Worm (Caenorhabditis elegans): Measurements from ENCODE around the gene Y38H6C.20.
A peak's percentile ranks its signal among the peaks of the same experiment; 100 is the strongest.

Y38H6C.20 gene

ce11 chrV:20561795-20562194 is 10.8 kb upstream of the Y38H6C.20 start, which contains the start of gene F26F2.1:
TSS of gene F26F2.1 (minus strand) at chrV:20561895.
- TF ChIP-seq nfyb-1 (GFP tag; IDR thresholded peaks at IDR 0.05) (no peak), dox-1 (GFP tag; IDR thresholded peaks at IDR 0.05) (no peak), madf-8 (GFP tag; conservative IDR thresholded peaks at IDR 0.05) (no peak), F22D6.2 (tag; optimal IDR thresholded peaks at IDR 0.05) (no peak), bed-2 (GFP tag; IDR thresholded peaks at IDR 0.05) (no peak), athp-1 (tag; optimal IDR thresholded peaks at IDR 0.05) (no peak), hrde-1 (tag; optimal IDR thresholded peaks at IDR 0.05; ENCODE audit: borderline replicate concordance) (no peak), Y79H2A.3 (GFP tag; conservative IDR thresholded peaks at IDR 0.05) (no peak), nhr-179 (tag; optimal IDR thresholded peaks at IDR 0.05) (no peak), ceh-100 (GFP tag; IDR thresholded peaks at IDR 0.05) (no peak), F37B4.10 (GFP tag; IDR thresholded peaks at IDR 0.05) (no peak)

ce11 chrV:20558270-20558669 is 7.3 kb upstream of the Y38H6C.20 start, which contains the start of gene abf-4:
TSS of gene abf-4 (minus strand) at chrV:20558370.
- TF ChIP-seq him-1 (tag; optimal IDR thresholded peaks at IDR 0.05) (no peak), sptf-2 (GFP tag; optimal IDR thresholded peaks at IDR 0.05) (no peak), fkh-3 (tag; optimal IDR thresholded peaks at IDR 0.05) (no peak), hmg-1.2 (GFP tag; IDR thresholded peaks at IDR 0.05) (no peak), atf-7 (tag; optimal IDR thresholded peaks at IDR 0.05) (no peak), dpl-1 (GFP tag; optimal IDR thresholded peaks at IDR 0.05) (no peak)

- no peak for TF ChIP-seq B0035.1 (tag; optimal IDR thresholded peaks at IDR 0.05)
- TF ChIP-seq nhr-80 (tag; optimal IDR thresholded peaks at IDR 0.05): peak; percentile 2
- TF ChIP-seq sptf-2 (GFP tag; optimal IDR thresholded peaks at IDR 0.05): no peak
These were observed 5.3 kb upstream of the Y38H6C.20 start, which contains the start of gene Y38H6C.23 for ce11 chrV:20556260-20556659. TSS of gene Y38H6C.23 (minus strand) at chrV:20556360.

ce11 chrV:20555120-20555519 is 4.1 kb upstream of the Y38H6C.20 start, which contains the start of gene Y38H6C.21:
TSS of gene Y38H6C.21 (minus strand) at chrV:20555267.
- TF ChIP-seq attf-5 (GFP tag; optimal IDR thresholded peaks at IDR 0.05): no peak
- peak; percentile 24 for TF ChIP-seq nhr-80 (tag; optimal IDR thresholded peaks at IDR 0.05)

ce11 chrV:20552971-20553370 is 2.0 kb upstream of the Y38H6C.20 start, which contains the start of gene vmo-1:
TSS of gene vmo-1 (minus strand) at chrV:20553071.
- no peak for TF ChIP-seq ceh-27 (GFP tag; optimal IDR thresholded peaks at IDR 0.05)
- TF ChIP-seq ztf-3 (GFP tag; optimal IDR thresholded peaks at IDR 0.05): no peak
- TF ChIP-seq hlh-12 (tag; optimal IDR thresholded peaks at IDR 0.05): no peak
- no peak for TF ChIP-seq aptf-2 (GFP tag; conservative IDR thresholded peaks at IDR 0.05)
- TF ChIP-seq ztf-28 (GFP tag; IDR thresholded peaks at IDR 0.05): no peak
- no peak for TF ChIP-seq T07F8.4 (tag; optimal IDR thresholded peaks at IDR 0.05)
- no peak for TF ChIP-seq hmg-20 (GFP tag; IDR thresholded peaks at IDR 0.05)
- TF ChIP-seq aptf-3 (GFP tag; IDR thresholded peaks at IDR 0.05): no peak
- TF ChIP-seq Y67H2A.10 (GFP tag; conservative IDR thresholded peaks at IDR 0.05): no peak
- no peak for TF ChIP-seq K12H6.12 (tag; optimal IDR thresholded peaks at IDR 0.05)

ce11 chrV:20547048-20547447 is 3.9 kb downstream of the Y38H6C.20 start, which contains the start of gene Y38H6C.18:
TSS of gene Y38H6C.18 (minus strand) at chrV:20547148.
- TF ChIP-seq F33H1.4 (GFP tag; IDR thresholded peaks at IDR 0.05): no peak
- no peak for TF ChIP-seq C17E4.6 (GFP tag; IDR thresholded peaks at IDR 0.05)
- no peak for TF ChIP-seq D2030.7 (GFP tag; IDR thresholded peaks at IDR 0.05)
- no peak for TF ChIP-seq madf-8 (GFP tag; conservative IDR thresholded peaks at IDR 0.05)
- TF ChIP-seq let-607 (tag; optimal IDR thresholded peaks at IDR 0.05): no peak
- TF ChIP-seq nhr-90 (tag; optimal IDR thresholded peaks at IDR 0.05): no peak
- no peak for TF ChIP-seq hrde-1 (tag; optimal IDR thresholded peaks at IDR 0.05; ENCODE audit: borderline replicate concordance)
- TF ChIP-seq rpc-1 (optimal IDR thresholded peaks at IDR 0.05): no peak
- no peak for TF ChIP-seq rpc-1 (tag; optimal IDR thresholded peaks at IDR 0.05)
- TF ChIP-seq attf-6 (GFP tag; IDR thresholded peaks at IDR 0.05): no peak
- TF ChIP-seq ztf-18 (tag; optimal IDR thresholded peaks at IDR 0.05): no peak
- no peak for TF ChIP-seq madf-3 (GFP tag; IDR thresholded peaks at IDR 0.05)
- no peak for TF ChIP-seq F22D6.2 (tag; optimal IDR thresholded peaks at IDR 0.05)

Data from whole organism, young adult.